Fruit fly (Drosophila melanogaster) whole organism, pupa: ENCODE data around the gene Yp1.

Source experiments
- CG10348 ChIP-seq: fragments of 200-800 bp; sonication (Bioruptor generic); IDR thresholded peaks from 2 replicates; pipeline ENCODE4 v1.3.6; 2022; ENCODE audit warnings: missing biosample characterization, missing genetic modification characterization
- CG12605 ChIP-seq: fragments of 200-800 bp; sonication (Bioruptor generic); IDR thresholded peaks from 2 replicates; pipeline ENCODE4 v1.3.6; 2022; ENCODE audit warnings: missing biosample characterization, missing genetic modification characterization
- CG14655 ChIP-seq: fragments of 200-800 bp; sonication (Bioruptor generic); optimal IDR thresholded peaks from 3 replicates; lab custom pipeline; 2017; ENCODE audit warnings: mild to moderate bottlenecking, missing biosample characterization, missing genetic modification reagents, missing genetic modification characterization
- CG17806 ChIP-seq: fragments of 200-800 bp; sonication (Bioruptor generic); optimal IDR thresholded peaks from 2 replicates; lab custom pipeline; 2018; ENCODE audit warnings: missing biosample characterization, mild to moderate bottlenecking, missing genetic modification characterization, moderate library complexity
- CG34367 ChIP-seq: fragments of 200-800 bp; sonication (Bioruptor generic); optimal IDR thresholded peaks from 2 replicates; lab custom pipeline; 2018; ENCODE audit warnings: missing biosample characterization, mild to moderate bottlenecking, missing genetic modification characterization
- CG4496 ChIP-seq: fragments of 200-800 bp; sonication (Bioruptor generic); IDR thresholded peaks from 3 replicates; pipeline ENCODE4 v1.3.6; 2022; ENCODE audit warnings: missing biosample characterization, missing genetic modification characterization
- CG9948 ChIP-seq: fragments of 200-800 bp; sonication (Bioruptor generic); optimal IDR thresholded peaks from 2 replicates; lab custom pipeline; 2018; ENCODE audit warnings: missing biosample characterization, mild to moderate bottlenecking, missing genetic modification characterization, moderate library complexity
- Pif1B ChIP-seq: fragments of 200-800 bp; sonication (Bioruptor generic); optimal IDR thresholded peaks from 3 replicates; lab custom pipeline; 2016; ENCODE audit warnings: missing biosample characterization, missing genetic modification characterization
- Snoo ChIP-seq: fragments of 200-800 bp; sonication (Bioruptor generic); optimal IDR thresholded peaks from 3 replicates; lab custom pipeline; 2017; ENCODE audit warnings: missing biosample characterization, mild to moderate bottlenecking, missing genetic modification characterization, inconsistent platforms
- fd96Ca ChIP-seq: fragments of 200-800 bp; sonication (Bioruptor generic); IDR thresholded peaks from 3 replicates; pipeline ENCODE4 v1.3.6; 2022; ENCODE audit warnings: missing biosample characterization, missing genetic modification characterization
- rn ChIP-seq: fragments of 200-800 bp; sonication (Bioruptor generic); IDR thresholded peaks from 2 replicates; pipeline ENCODE4 v1.3.6; 2022; ENCODE audit warnings: missing biosample characterization, missing genetic modification characterization

dm6 chrX:10089188-10089587, 35.6 kb downstream of the Yp1 start:
- TF ChIP-seq Snoo (tag; lab: Kevin White, UChicago) (no peak), Pif1B (GFP tag; lab: Kevin White, UChicago) (no peak), CG9948 (tag; lab: Kevin White, UChicago) (no peak), CG34367 (no peak), fd96Ca (GFP tag; lab: Robert Waterston, UW) (no peak), CG14655 (GFP tag; lab: Kevin White, UChicago) (no peak), rn (GFP tag; lab: Robert Waterston, UW) (no peak), CG4496 (GFP tag; lab: Robert Waterston, UW) (no peak), CG10348 (no peak), CG12605 (GFP tag; lab: Robert Waterston, UW) (0 out of 2 replicates have a peak, but pooled peaks have one; percentile 41), CG17806 (tag; lab: Kevin White, UChicago) (no peak)
